Fruit fly (Drosophila melanogaster) whole organism, adult: Measurements from ENCODE around the gene TfAP-2.

Experiments
- CG11617 ChIP-seq: fragments of 200-800 bp; sonication (Bioruptor generic); optimal IDR thresholded peaks from 2 replicates; lab custom pipeline; 2017; ENCODE audit warnings: mild to moderate bottlenecking, missing biosample characterization, missing genetic modification reagents, missing genetic modification characterization
- CG12768 ChIP-seq: fragments of 200-800 bp; sonication (Bioruptor generic); optimal IDR thresholded peaks from 2 replicates; lab custom pipeline; 2017; ENCODE audit warnings: missing biosample characterization, missing genetic modification characterization, mild to moderate bottlenecking, moderate library complexity, missing genetic modification reagents
- CG14711 ChIP-seq: fragments of 200-800 bp; sonication (Bioruptor generic); optimal IDR thresholded peaks from 2 replicates; lab custom pipeline; 2018; ENCODE audit warnings: missing biosample characterization, mild to moderate bottlenecking, missing genetic modification characterization, moderate library complexity
- CG1620 ChIP-seq: fragments of 200-800 bp; sonication (Bioruptor generic); optimal IDR thresholded peaks from 2 replicates; lab custom pipeline; 2016; ENCODE audit warnings: missing biosample characterization, missing genetic modification characterization
- CG33017 ChIP-seq: fragments of 200-800 bp; sonication (Bioruptor generic); optimal IDR thresholded peaks from 2 replicates; lab custom pipeline; 2018; ENCODE audit warnings: missing biosample characterization, mild to moderate bottlenecking, missing genetic modification characterization, moderate library complexity
- CG5204 ChIP-seq: fragments of 200-800 bp; sonication (Bioruptor generic); optimal IDR thresholded peaks from 2 replicates; lab custom pipeline; 2016; ENCODE audit warnings: missing biosample characterization, missing genetic modification characterization
- CG7045 ChIP-seq: fragments of 200-800 bp; sonication (Bioruptor generic); optimal IDR thresholded peaks from 2 replicates; lab custom pipeline; 2017; ENCODE audit warnings: missing biosample characterization, mild to moderate bottlenecking, missing genetic modification characterization
- CG7101 ChIP-seq: fragments of 200-800 bp; sonication (Bioruptor generic); optimal IDR thresholded peaks from 2 replicates; lab custom pipeline; 2018; ENCODE audit warnings: missing biosample characterization, mild to moderate bottlenecking, missing genetic modification characterization, moderate library complexity
- Clk ChIP-seq: fragments of 200-800 bp; sonication (Bioruptor generic); optimal IDR thresholded peaks from 2 replicates; lab custom pipeline; 2017; ENCODE audit warnings: missing biosample characterization, missing genetic modification characterization
- Crg-1 ChIP-seq: fragments of 200-800 bp; sonication (Bioruptor generic); optimal IDR thresholded peaks from 2 replicates; lab custom pipeline; 2016; ENCODE audit warnings: missing biosample characterization, missing genetic modification characterization
- Hr96 ChIP-seq: fragments of 200-800 bp; sonication (Bioruptor generic); optimal IDR thresholded peaks from 2 replicates; lab custom pipeline; 2016; ENCODE audit warnings: missing biosample characterization, missing genetic modification characterization
- Mnt ChIP-seq: fragments of 200-800 bp; sonication (Bioruptor generic); optimal IDR thresholded peaks from 2 replicates; lab custom pipeline; 2016; ENCODE audit warnings: missing biosample characterization, mild to moderate bottlenecking, missing genetic modification characterization
- bab1 ChIP-seq: fragments of 200-800 bp; sonication (Bioruptor generic); optimal IDR thresholded peaks from 3 replicates; lab custom pipeline; 2019; ENCODE audit warnings: missing biosample characterization, mild to moderate bottlenecking, missing genetic modification characterization, moderate library complexity
- cic ChIP-seq: fragments of 200-800 bp; sonication (Bioruptor generic); optimal IDR thresholded peaks from 2 replicates; lab custom pipeline; 2017; ENCODE audit warnings: missing biosample characterization, mild to moderate bottlenecking, missing genetic modification characterization, moderate library complexity
- cnc ChIP-seq, 2 experiments: fragments of >200 bp; optimal IDR thresholded peaks; 2 replicates each; lab custom pipeline; 2017
- kay ChIP-seq: fragments of 200-800 bp; sonication (Bioruptor generic); peaks from one replicate; lab custom pipeline; 2016; ENCODE audit warnings: missing biosample characterization, missing genetic modification characterization, borderline replicate concordance
- ovo ChIP-seq: fragments of 200-800 bp; sonication (Bioruptor generic); optimal IDR thresholded peaks from 2 replicates; lab custom pipeline; 2016; ENCODE audit warnings: missing biosample characterization, missing genetic modification characterization
- pad ChIP-seq: fragments of 200-800 bp; sonication (Bioruptor generic); optimal IDR thresholded peaks from 3 replicates; lab custom pipeline; 2017; ENCODE audit warnings: missing biosample characterization, missing genetic modification characterization, mild to moderate bottlenecking, moderate library complexity, missing genetic modification reagents
- tj ChIP-seq: fragments of 200-800 bp; sonication (Bioruptor generic); optimal IDR thresholded peaks from 3 replicates; lab custom pipeline; 2017; ENCODE audit warnings: missing biosample characterization, mild to moderate bottlenecking, missing genetic modification characterization, moderate library complexity
- toe ChIP-seq: fragments of 200-800 bp; sonication (Bioruptor generic); optimal IDR thresholded peaks from 2 replicates; lab custom pipeline; 2016; ENCODE audit warnings: missing biosample characterization, missing genetic modification characterization

Gene TfAP-2

dm6 chr3L:21644176-21644575 is 57.5 kb downstream of the TfAP-2 start:
- no peak for TF ChIP-seq cic (GFP tag; lab: Kevin White, UChicago)
- no peak for TF ChIP-seq CG7101 (tag; lab: Kevin White, UChicago)
- no peak for TF ChIP-seq Clk (GFP tag; lab: Kevin White, UChicago)
- no peak for TF ChIP-seq Mnt
- no peak for TF ChIP-seq CG33017
- no peak for TF ChIP-seq CG12768 (GFP tag; lab: Kevin White, UChicago)
- TF ChIP-seq ovo: no peak
- no peak for TF ChIP-seq cnc (optimal IDR thresholded peaks at IDR 0.05; lab: Kevin White, UChicago)
- TF ChIP-seq kay: no peak
- no peak for TF ChIP-seq toe (GFP tag; lab: Kevin White, UChicago)
- no peak for TF ChIP-seq Hr96
- no peak for TF ChIP-seq CG1620
- TF ChIP-seq CG5204: no peak
- no peak for TF ChIP-seq CG11617
- no peak for TF ChIP-seq bab1 (GFP tag; lab: Kevin White, UChicago)
- no peak for TF ChIP-seq CG7045
- TF ChIP-seq CG14711 (tag; lab: Kevin White, UChicago): no peak
- no peak for TF ChIP-seq Crg-1 (GFP tag; lab: Kevin White, UChicago)
- TF ChIP-seq tj (GFP tag; lab: Kevin White, UChicago): no peak

- TF ChIP-seq CG11617 (no peak), cic (GFP tag; lab: Kevin White, UChicago) (no peak), kay (no peak), Crg-1 (GFP tag; lab: Kevin White, UChicago) (no peak), Clk (GFP tag; lab: Kevin White, UChicago) (no peak), pad (no peak), Hr96 (no peak), toe (GFP tag; lab: Kevin White, UChicago) (no peak), ovo (no peak), CG5204 (no peak), CG1620 (no peak), CG33017 (no peak), CG7045 (no peak), CG14711 (tag; lab: Kevin White, UChicago) (no peak), bab1 (GFP tag; lab: Kevin White, UChicago) (no peak), cnc (optimal IDR thresholded peaks at IDR 0.05; lab: Kevin White, UChicago) (no peak)
These were observed 58.0 kb downstream of the TfAP-2 start, which contains the start of gene CG43980 for dm6 chr3L:21644607-21645006. CG43980 (plus strand) TSS chr3L:21644958.

dm6 chr3L:21645878-21646277 is 59.2 kb downstream of the TfAP-2 start:
- TF ChIP-seq toe (GFP tag; lab: Kevin White, UChicago): no peak
- TF ChIP-seq CG14711 (tag; lab: Kevin White, UChicago): no peak
- no peak for TF ChIP-seq CG11617
- TF ChIP-seq bab1 (GFP tag; lab: Kevin White, UChicago): no peak
- TF ChIP-seq pad: no peak
- TF ChIP-seq Crg-1 (GFP tag; lab: Kevin White, UChicago): no peak
- TF ChIP-seq cnc (optimal IDR thresholded peaks at IDR 0.05; lab: Kevin White, UChicago): no peak
- TF ChIP-seq CG7045: no peak
- TF ChIP-seq CG12768 (GFP tag; lab: Kevin White, UChicago): no peak
- no peak for TF ChIP-seq cic (GFP tag; lab: Kevin White, UChicago)
- no peak for TF ChIP-seq CG33017
- TF ChIP-seq ovo: no peak
- TF ChIP-seq Mnt: no peak

dm6 chr3L:21647853-21648252 is 61.2 kb downstream of the TfAP-2 start:
- TF ChIP-seq CG12768 (GFP tag; lab: Kevin White, UChicago) (no peak), CG7101 (tag; lab: Kevin White, UChicago) (no peak), toe (GFP tag; lab: Kevin White, UChicago) (no peak), Mnt (no peak), cic (GFP tag; lab: Kevin White, UChicago) (no peak)

- TF ChIP-seq Clk (GFP tag; lab: Kevin White, UChicago): no peak
- TF ChIP-seq ovo: no peak
- no peak for TF ChIP-seq Mnt
- no peak for TF ChIP-seq toe (GFP tag; lab: Kevin White, UChicago)
- no peak for TF ChIP-seq CG5204
- no peak for TF ChIP-seq bab1 (GFP tag; lab: Kevin White, UChicago)
- no peak for TF ChIP-seq tj (GFP tag; lab: Kevin White, UChicago)
- TF ChIP-seq CG1620: no peak
These were observed 64.8 kb downstream of the TfAP-2 start for dm6 chr3L:21651412-21651811.

dm6 chr3L:21652124-21652523 is 65.5 kb downstream of the TfAP-2 start:
- TF ChIP-seq ovo: no peak
- no peak for TF ChIP-seq CG33017
- TF ChIP-seq toe (GFP tag; lab: Kevin White, UChicago): no peak
- no peak for TF ChIP-seq tj (GFP tag; lab: Kevin White, UChicago)
- no peak for TF ChIP-seq CG5204
- no peak for TF ChIP-seq CG7045
- TF ChIP-seq CG7101 (tag; lab: Kevin White, UChicago): no peak
- no peak for TF ChIP-seq CG12768 (GFP tag; lab: Kevin White, UChicago)
- TF ChIP-seq Crg-1 (GFP tag; lab: Kevin White, UChicago): no peak
- no peak for TF ChIP-seq CG11617
- TF ChIP-seq Clk (GFP tag; lab: Kevin White, UChicago): no peak
- no peak for TF ChIP-seq cic (GFP tag; lab: Kevin White, UChicago)
- no peak for TF ChIP-seq bab1 (GFP tag; lab: Kevin White, UChicago)
- TF ChIP-seq CG14711 (tag; lab: Kevin White, UChicago): no peak

dm6 chr3L:21652768-21653167 is 66.1 kb downstream of the TfAP-2 start:
- no peak for TF ChIP-seq CG33017
- TF ChIP-seq Clk (GFP tag; lab: Kevin White, UChicago): no peak
- TF ChIP-seq CG7045: no peak
- TF ChIP-seq CG11617: no peak
- no peak for TF ChIP-seq Mnt
- TF ChIP-seq CG14711 (tag; lab: Kevin White, UChicago): no peak
- TF ChIP-seq kay: peak; percentile 10
- peak; percentile 32 for TF ChIP-seq toe (GFP tag; lab: Kevin White, UChicago)
- no peak for TF ChIP-seq CG7101 (tag; lab: Kevin White, UChicago)
- peak; percentile 58 for TF ChIP-seq Hr96
- TF ChIP-seq CG1620: peak; percentile 50
- TF ChIP-seq cic (GFP tag; lab: Kevin White, UChicago): no peak
- peak; percentile 67 for TF ChIP-seq bab1 (GFP tag; lab: Kevin White, UChicago)
- TF ChIP-seq CG12768 (GFP tag; lab: Kevin White, UChicago): no peak
- TF ChIP-seq CG5204: peak; percentile 47
- TF ChIP-seq cnc (optimal IDR thresholded peaks at IDR 0.05; lab: Kevin White, UChicago): no peak
- TF ChIP-seq ovo: peak; percentile 0
- TF ChIP-seq pad: no peak
- TF ChIP-seq Crg-1 (GFP tag; lab: Kevin White, UChicago): no peak
- no peak for TF ChIP-seq tj (GFP tag; lab: Kevin White, UChicago)
